Worm (Caenorhabditis elegans) whole organism, L1 larva: ENCODE data around the gene C03H5.5.

Experiments
- F16B12.6 ChIP-seq: fragments of 150-350 bp; optimal IDR thresholded peaks from 2 replicates; lab custom pipeline; 2014; ENCODE audit warnings: missing biosample characterization, missing genetic modification characterization
- aha-1 ChIP-seq: fragments of 150-350 bp; optimal IDR thresholded peaks from 2 replicates; lab custom pipeline; 2014; ENCODE audit warnings: missing biosample characterization, missing genetic modification characterization
- aly-2 ChIP-seq: fragments of 150-350 bp; optimal IDR thresholded peaks from 2 replicates; lab custom pipeline; 2014; ENCODE audit warnings: missing biosample characterization, missing genetic modification characterization
- ceh-82 ChIP-seq, 3 experiments: fragments of 150-350 bp in 1 of 3; sonication (generic microtip) in 2 of 3; optimal IDR thresholded peaks; 2 replicates each; lab custom pipeline; 2014 to 2017; ENCODE audit warnings: missing biosample characterization in 3 of 3, missing genetic modification characterization in 3 of 3
- dpl-1 ChIP-seq, 3 experiments: fragments of 150-350 bp in 2 of 3; sonication (generic microtip) in 1 of 3; optimal IDR thresholded peaks; 2 replicates each; lab custom pipeline; 2014 to 2017; ENCODE audit warnings: missing biosample characterization in 3 of 3, missing genetic modification characterization in 3 of 3, missing genetic modification reagents in 3 of 3
- dsc-1 ChIP-seq: sonication (generic microtip); optimal IDR thresholded peaks from 2 replicates; lab custom pipeline; 2016; ENCODE audit warnings: mild to moderate bottlenecking, missing genetic modification characterization, missing compliant biosample characterization
- efl-1 ChIP-seq, 4 experiments: fragments of 150-350 bp; optimal IDR thresholded peaks in 3 of 4; peaks in 1 of 4; 1 replicate in 1 of 4; 2 replicates in 3 of 4; lab custom pipeline; 2014; ENCODE audit warnings: missing biosample characterization in 2 of 4, missing genetic modification characterization in 2 of 4, missing genetic modification reagents in 2 of 4
- egl-27 ChIP-seq, 2 experiments: fragments of 150-350 bp in 1 of 2; sonication (generic microtip); optimal IDR thresholded peaks; 3 replicates each; lab custom pipeline; 2017 to 2018; ENCODE audit warnings: missing biosample characterization in 2 of 2, missing genetic modification characterization in 2 of 2, missing genetic modification reagents in 2 of 2
- elt-2 ChIP-seq: sonication (generic microtip); optimal IDR thresholded peaks from 2 replicates; lab custom pipeline; 2016; ENCODE audit warnings: missing genetic modification characterization, mild to moderate bottlenecking, inconsistent platforms, missing compliant biosample characterization, missing genetic modification reagents
- fkh-10 ChIP-seq: sonication (generic microtip); optimal IDR thresholded peaks from 2 replicates; lab custom pipeline; 2017; ENCODE audit warnings: missing biosample characterization, missing genetic modification reagents, missing genetic modification characterization
- fkh-8 ChIP-seq: sonication (generic microtip); optimal IDR thresholded peaks from 2 replicates; lab custom pipeline; 2016; ENCODE audit warnings: mild to moderate bottlenecking, missing genetic modification characterization, missing compliant biosample characterization
- hpl-2 ChIP-seq: fragments of 150-350 bp; optimal IDR thresholded peaks from 2 replicates; lab custom pipeline; 2014; ENCODE audit warnings: missing biosample characterization, missing genetic modification reagents, missing genetic modification characterization
- irx-1 ChIP-seq: sonication (generic microtip); optimal IDR thresholded peaks from 2 replicates; lab custom pipeline; 2016; ENCODE audit warnings: missing genetic modification characterization, missing compliant biosample characterization
- isw-1 ChIP-seq: fragments of 200-800 bp; sonication (Bioruptor generic); IDR thresholded peaks from 2 replicates; pipeline ENCODE4 v1.3.6; 2022; ENCODE audit warnings: missing genetic modification characterization, missing compliant biosample characterization
- lin-13 ChIP-seq: fragments of 150-350 bp; optimal IDR thresholded peaks from 2 replicates; lab custom pipeline; 2014; ENCODE audit warnings: missing biosample characterization, missing genetic modification reagents, missing genetic modification characterization
- lin-14 ChIP-seq: fragments of 200-800 bp; sonication (Bioruptor generic); optimal IDR thresholded peaks from 2 replicates; lab custom pipeline; 2018; ENCODE audit warnings: mild to moderate bottlenecking, missing genetic modification characterization, moderate library complexity, missing compliant biosample characterization
- lin-35 ChIP-seq, 2 experiments: fragments of 150-350 bp; optimal IDR thresholded peaks; 2 replicates each; lab custom pipeline; 2014; ENCODE audit warnings: missing biosample characterization in 2 of 2, missing genetic modification characterization in 2 of 2, missing genetic modification reagents in 2 of 2
- lir-3 ChIP-seq: sonication (generic microtip); optimal IDR thresholded peaks from 2 replicates; lab custom pipeline; 2016; ENCODE audit warnings: mild to moderate bottlenecking, missing genetic modification characterization, moderate library complexity, missing compliant biosample characterization; ENCODE audit not compliant: poor library complexity
- lsy-2 ChIP-seq, 2 experiments: fragments of 150-350 bp; optimal IDR thresholded peaks; 2 replicates each; lab custom pipeline; 2014; ENCODE audit warnings: missing biosample characterization in 2 of 2, missing genetic modification characterization in 2 of 2
- mab-9 ChIP-seq: fragments of 200-800 bp; sonication (Bioruptor generic); IDR thresholded peaks from 2 replicates; pipeline ENCODE4 v1.3.6; 2022; ENCODE audit warnings: missing genetic modification reagents, missing genetic modification characterization, missing compliant biosample characterization
- mdl-1 ChIP-seq, 2 experiments: fragments of 150-350 bp; optimal IDR thresholded peaks; 2 replicates each; lab custom pipeline; 2014 to 2017; ENCODE audit warnings: missing biosample characterization in 2 of 2, missing genetic modification characterization in 2 of 2, inconsistent platforms in 1 of 2
- mef-2 ChIP-seq: fragments of 150-350 bp; optimal IDR thresholded peaks from 2 replicates; lab custom pipeline; 2014; ENCODE audit warnings: missing biosample characterization, missing genetic modification characterization
- mep-1 ChIP-seq: fragments of 150-350 bp; optimal IDR thresholded peaks from 2 replicates; lab custom pipeline; 2014; ENCODE audit warnings: missing biosample characterization, missing genetic modification characterization
- nhr-19 ChIP-seq: fragments of 200-800 bp; sonication (Bioruptor generic); conservative IDR thresholded peaks from 2 replicates; pipeline ENCODE4 v1.3.6; 2022; ENCODE audit warnings: missing genetic modification characterization, missing compliant biosample characterization
- nhr-28 ChIP-seq: fragments of 150-350 bp; optimal IDR thresholded peaks from 2 replicates; lab custom pipeline; 2014; ENCODE audit warnings: missing biosample characterization, missing genetic modification characterization
- nhr-47 ChIP-seq: sonication (generic microtip); optimal IDR thresholded peaks from 2 replicates; lab custom pipeline; 2016; ENCODE audit warnings: mild to moderate bottlenecking, missing genetic modification characterization, moderate library complexity, missing compliant biosample characterization
- nhr-71 ChIP-seq: sonication (generic microtip); optimal IDR thresholded peaks from 2 replicates; lab custom pipeline; 2016; ENCODE audit warnings: mild to moderate bottlenecking, missing genetic modification characterization, moderate library complexity, missing compliant biosample characterization
- nhr-76 ChIP-seq: sonication (generic microtip); optimal IDR thresholded peaks from 2 replicates; lab custom pipeline; 2017; ENCODE audit warnings: missing biosample characterization, missing genetic modification characterization
- snu-23 ChIP-seq: sonication (generic microtip); optimal IDR thresholded peaks from 2 replicates; lab custom pipeline; 2016; ENCODE audit warnings: missing genetic modification characterization, missing compliant biosample characterization
- sox-4 ChIP-seq: sonication (generic microtip); optimal IDR thresholded peaks from 2 replicates; lab custom pipeline; 2016; ENCODE audit warnings: missing genetic modification characterization, missing compliant biosample characterization
- swsn-7 ChIP-seq: sonication (generic microtip); optimal IDR thresholded peaks from 2 replicates; lab custom pipeline; 2016; ENCODE audit warnings: missing genetic modification characterization, missing compliant biosample characterization
- tbx-2 ChIP-seq: sonication (generic microtip); optimal IDR thresholded peaks from 2 replicates; lab custom pipeline; 2016; ENCODE audit warnings: missing genetic modification characterization, missing compliant biosample characterization
- tlp-1 ChIP-seq: fragments of 150-350 bp; optimal IDR thresholded peaks from 2 replicates; lab custom pipeline; 2014; ENCODE audit warnings: missing biosample characterization, missing genetic modification characterization
- unc-98 ChIP-seq: fragments of 200-800 bp; sonication (Bioruptor generic); IDR thresholded peaks from 2 replicates; pipeline ENCODE4 v1.3.6; 2022; ENCODE audit warnings: missing genetic modification characterization, missing compliant biosample characterization
- zag-1 ChIP-seq: fragments of 150-350 bp; optimal IDR thresholded peaks from 2 replicates; lab custom pipeline; 2014; ENCODE audit warnings: missing biosample characterization, missing genetic modification characterization
- zip-4 ChIP-seq: fragments of 200-800 bp; sonication (Bioruptor generic); optimal IDR thresholded peaks from 2 replicates; lab custom pipeline; 2018; ENCODE audit warnings: mild to moderate bottlenecking, missing genetic modification characterization, moderate library complexity, missing compliant biosample characterization
- ztf-11 ChIP-seq, 2 experiments: sonication (generic microtip); optimal IDR thresholded peaks; 2 replicates each; lab custom pipeline; 2016 to 2017; ENCODE audit warnings: missing genetic modification characterization in 2 of 2, missing biosample characterization in 1 of 2, missing compliant biosample characterization in 1 of 2

Gene C03H5.5

DNA sequence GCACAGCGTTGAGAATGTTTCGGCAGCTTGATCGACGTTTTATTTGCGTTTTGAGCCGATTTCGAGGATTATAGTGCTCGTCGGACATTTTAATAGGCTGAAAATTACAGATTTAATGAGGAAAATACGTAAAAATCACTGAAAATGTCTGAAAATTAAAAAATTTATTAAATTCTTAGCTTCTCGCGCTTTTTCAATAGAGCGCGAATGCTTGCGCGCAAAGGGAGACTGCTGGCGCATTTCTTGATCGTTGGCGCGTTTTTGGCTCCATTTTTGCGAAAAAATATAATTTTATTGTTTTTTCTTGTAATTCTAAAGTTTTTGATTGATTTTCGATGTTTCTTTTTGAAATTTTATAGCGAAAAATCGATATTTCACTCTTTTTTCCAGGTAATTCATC, 25.7 kb upstream of the C03H5.5 start, which contains the start of the genes dnsn-1 and C24H12.4 (continued):
- TF ChIP-seq unc-98 (GFP tag; lab: Robert Waterston, UW) (peak; percentile 62; the same call in 1 of the 2 replicates), lir-3 (peak; percentile 81)

DNA sequence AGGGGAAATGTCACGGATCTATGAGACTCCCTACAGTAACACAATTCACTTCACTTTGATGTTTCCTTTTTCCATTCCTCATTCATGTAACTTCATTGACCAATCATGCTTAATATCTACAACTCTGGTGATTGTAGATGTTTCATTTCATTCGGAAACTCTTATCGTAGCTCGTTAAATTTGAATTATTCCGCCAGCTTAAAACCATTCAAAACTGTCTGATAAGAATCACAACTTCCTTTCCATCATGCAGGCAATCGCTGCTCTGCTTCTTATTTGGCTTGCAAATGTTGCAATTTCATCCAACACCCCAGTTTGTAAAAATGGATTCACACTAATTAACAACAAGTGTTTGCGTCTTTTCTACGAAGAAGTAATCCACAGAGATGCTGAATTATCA, 17.3 kb upstream of the C03H5.5 start, which contains the start of gene clec-10:
Gene clec-10, plus strand, starts transcription at position 244 of the 400 bp plus-strand sequence.
- TF ChIP-seq elt-2 (tag; lab: Kevin White, UChicago): peak; percentile 19
- TF ChIP-seq nhr-71 (tag; lab: Kevin White, UChicago): no peak
- TF ChIP-seq efl-1 (optimal IDR thresholded peaks at IDR 0.05; lab: Kevin White, UChicago): no peak
- peak in 1 of 2 experiments; percentile 82 for TF ChIP-seq efl-1 (GFP tag; optimal IDR thresholded peaks at IDR 0.05 in 1 of 2; lab: Kevin White, UChicago)

DNA sequence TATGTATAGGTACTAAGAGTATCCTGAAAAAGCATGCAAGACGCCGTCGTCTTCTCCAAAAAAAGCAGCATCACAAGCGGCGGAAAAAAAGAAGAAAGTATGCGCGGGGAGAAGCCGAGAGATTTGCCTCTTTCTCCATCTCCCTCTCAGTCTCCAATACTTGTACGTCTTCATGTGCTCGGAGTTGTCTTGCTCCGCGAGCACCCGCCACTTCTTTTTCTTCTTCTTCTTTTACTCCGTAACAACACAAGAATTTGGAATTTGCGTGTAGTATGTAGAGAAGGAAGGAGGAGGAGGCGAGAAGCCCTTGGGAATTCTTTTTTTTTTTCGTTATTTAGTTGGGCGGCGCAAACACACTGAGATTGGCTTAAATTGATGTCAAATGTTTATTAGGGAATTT, 16.1 kb upstream of the C03H5.5 start:
- peak; percentile 28 for TF ChIP-seq snu-23 (GFP tag; lab: Kevin White, UChicago)
- TF ChIP-seq aly-2: no peak
- peak in 1 of 2 experiments; percentile 26 for TF ChIP-seq lin-35 (GFP tag; optimal IDR thresholded peaks at IDR 0.05; lab: Kevin White, UChicago)
- TF ChIP-seq fkh-10: peak; percentile 45
- TF ChIP-seq nhr-28 (tag; lab: Kevin White, UChicago): no peak
- no peak for TF ChIP-seq tlp-1 (tag; lab: Kevin White, UChicago)
- no peak; the same call in 1 of the 2 replicates for TF ChIP-seq isw-1 (GFP tag; lab: Robert Waterston, UW)
- TF ChIP-seq dpl-1 (GFP tag; optimal IDR thresholded peaks at IDR 0.05; lab: Kevin White, UChicago): peak in 1 of 3 experiments; percentile 39
- peak; percentile 26 for TF ChIP-seq swsn-7
- TF ChIP-seq lin-14: peak; percentile 77
- TF ChIP-seq fkh-8 (tag; lab: Kevin White, UChicago): peak; percentile 53
- no peak for TF ChIP-seq unc-98 (GFP tag; lab: Robert Waterston, UW)
- TF ChIP-seq tbx-2 (tag; lab: Kevin White, UChicago): peak; percentile 19
- no peak for TF ChIP-seq aha-1 (tag; lab: Kevin White, UChicago)
- TF ChIP-seq nhr-76 (tag; lab: Kevin White, UChicago): no peak
- TF ChIP-seq zip-4 (GFP tag; lab: Kevin White, UChicago): no peak
- no peak for TF ChIP-seq egl-27 (tag; optimal IDR thresholded peaks at IDR 0.05; lab: Kevin White, UChicago)
- peak; percentile 31 for TF ChIP-seq nhr-47 (tag; lab: Kevin White, UChicago)
- TF ChIP-seq mep-1 (tag; lab: Kevin White, UChicago): peak; percentile 26
- peak in 1 of 3 experiments; percentile 51 for TF ChIP-seq ceh-82 (tag; optimal IDR thresholded peaks at IDR 0.05; lab: Kevin White, UChicago)
- TF ChIP-seq efl-1 (optimal IDR thresholded peaks at IDR 0.05; lab: Kevin White, UChicago): peak in 1 of 2 experiments; percentile 22
- peak in 1 of 2 experiments; percentile 70 for TF ChIP-seq efl-1 (GFP tag; optimal IDR thresholded peaks at IDR 0.05 in 1 of 2; lab: Kevin White, UChicago)
- TF ChIP-seq nhr-19: no peak
- TF ChIP-seq sox-4: no peak
- TF ChIP-seq lin-13 (GFP tag; lab: Kevin White, UChicago): no peak
- no peak for TF ChIP-seq dsc-1 (tag; lab: Kevin White, UChicago)
- peak in 1 of 2 experiments; percentile 4 for TF ChIP-seq lsy-2 (tag; optimal IDR thresholded peaks at IDR 0.05; lab: Kevin White, UChicago)
- TF ChIP-seq mdl-1 (tag; optimal IDR thresholded peaks at IDR 0.05; lab: Kevin White, UChicago): no peak
- no peak for TF ChIP-seq irx-1 (tag; lab: Kevin White, UChicago)
- TF ChIP-seq hpl-2 (GFP tag; lab: Kevin White, UChicago): no peak
- TF ChIP-seq, all 84 proteins: peak for 13

DNA sequence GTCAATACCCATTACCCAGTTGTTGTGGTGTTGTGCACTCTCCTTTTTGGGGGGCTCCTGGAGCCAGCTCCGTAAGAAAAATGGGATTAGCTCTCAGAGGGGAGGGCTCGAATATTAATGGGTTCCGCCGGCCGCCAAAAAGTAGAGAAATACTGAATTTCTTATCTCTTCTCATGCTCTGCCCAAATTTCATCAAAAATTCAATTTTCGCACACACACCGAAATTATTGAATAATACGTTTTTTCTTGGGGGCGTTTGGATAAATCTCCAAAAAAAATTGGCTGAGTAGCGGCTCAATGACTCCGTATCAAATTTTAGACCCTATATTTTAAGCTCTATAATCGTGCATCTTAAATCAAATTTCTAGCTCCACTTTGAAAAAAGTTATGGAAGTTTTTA, 15.0 kb upstream of the C03H5.5 start:
- no peak for TF ChIP-seq aha-1 (tag; lab: Kevin White, UChicago)
- no peak for TF ChIP-seq zag-1 (tag; lab: Kevin White, UChicago)
- TF ChIP-seq efl-1 (optimal IDR thresholded peaks at IDR 0.05; lab: Kevin White, UChicago): no peak
- TF ChIP-seq efl-1 (GFP tag; optimal IDR thresholded peaks at IDR 0.05 in 1 of 2; lab: Kevin White, UChicago): peak in 1 of 2 experiments; percentile 80
- TF ChIP-seq sox-4: no peak
- TF ChIP-seq mab-9 (GFP tag; lab: Robert Waterston, UW): no peak
- no peak for TF ChIP-seq mef-2 (tag; lab: Kevin White, UChicago)
- no peak for TF ChIP-seq ztf-11 (tag; optimal IDR thresholded peaks at IDR 0.05; lab: Kevin White, UChicago)
- no peak for TF ChIP-seq F16B12.6 (tag; lab: Kevin White, UChicago)
